Worm (Caenorhabditis elegans): Measurements from ENCODE around the gene F58F9.4.

F58F9.4 gene

DNA sequence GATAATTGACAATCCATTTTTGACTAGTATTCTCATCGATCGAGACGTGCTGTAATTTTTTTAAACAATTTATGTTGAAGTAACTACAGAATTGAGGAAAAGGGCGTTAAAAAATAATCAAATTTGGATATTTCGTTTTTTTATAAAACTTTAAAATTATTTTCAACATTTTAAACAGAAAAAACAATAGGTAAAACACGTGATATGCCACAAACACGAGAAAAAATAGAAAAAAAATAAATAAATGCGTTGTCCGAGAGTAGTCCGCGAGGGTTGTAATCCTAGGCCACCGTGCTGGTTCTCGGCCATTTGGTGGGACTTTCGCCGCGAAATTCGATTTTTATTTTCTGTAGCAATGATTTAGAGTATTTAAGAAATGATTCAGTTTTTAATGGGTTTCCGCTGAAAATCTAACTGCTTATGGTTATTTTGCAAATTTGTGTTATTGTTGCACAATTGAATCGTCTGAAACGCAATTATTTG, 24.5 kb upstream of the F58F9.4 start, which contains the start of gene C49A9.10 (continued):
- TF ChIP-seq fkh-4 (tag; optimal IDR thresholded peaks at IDR 0.05; ENCODE audit: borderline replicate concordance) (peak; percentile 98), dpl-1 (GFP tag; optimal IDR thresholded peaks at IDR 0.05) (peak; percentile 95 to 97 (median 97)), lin-39 (tag; optimal IDR thresholded peaks at IDR 0.05) (peak; percentile 80), swsn-7 (tag; optimal IDR thresholded peaks at IDR 0.05) (peak; percentile 92), hlh-4 (tag; optimal IDR thresholded peaks at IDR 0.05) (peak; percentile 88), lin-13 (GFP tag; optimal IDR thresholded peaks at IDR 0.05) (peak; percentile 63), lsy-2 (tag; optimal IDR thresholded peaks at IDR 0.05) (peak; percentile 88 to 90), mep-1 (tag; optimal IDR thresholded peaks at IDR 0.05) (peak; percentile 84), snpc-4 (tag; optimal IDR thresholded peaks at IDR 0.05) (peak; percentile 70), C34B4.2 (tag; optimal IDR thresholded peaks at IDR 0.05) (peak; percentile 61), lir-3 (tag; optimal IDR thresholded peaks at IDR 0.05; ENCODE audit: poor library complexity) (peak; percentile 99), isw-1 (GFP tag; IDR thresholded peaks at IDR 0.05) (peak; percentile 85)

ce11 chrIV:6209337-6209736, 21.5 kb upstream of the F58F9.4 start:
- TF ChIP-seq dsc-1 (tag; optimal IDR thresholded peaks at IDR 0.05) (no peak), aha-1 (tag; optimal IDR thresholded peaks at IDR 0.05) (no peak)

- no peak for TF ChIP-seq ceh-8 (GFP tag; optimal IDR thresholded peaks at IDR 0.05)
- peak; percentile 17 for TF ChIP-seq elt-2 (tag; optimal IDR thresholded peaks at IDR 0.05)
- TF ChIP-seq egl-27 (tag; optimal IDR thresholded peaks at IDR 0.05) = no peak
- no peak for TF ChIP-seq nhr-84 (tag; optimal IDR thresholded peaks at IDR 0.05)
- TF ChIP-seq ces-1 (GFP tag; optimal IDR thresholded peaks at IDR 0.05) = no peak
- peak in 1 of 2 experiments; percentile 21 for TF ChIP-seq lin-35 (GFP tag; optimal IDR thresholded peaks at IDR 0.05)
- TF ChIP-seq nhr-28 (tag; optimal IDR thresholded peaks at IDR 0.05) = no peak
- no peak for TF ChIP-seq swsn-7 (tag; optimal IDR thresholded peaks at IDR 0.05)
- no peak for TF ChIP-seq fkh-4 (tag; optimal IDR thresholded peaks at IDR 0.05; ENCODE audit: borderline replicate concordance)
- TF ChIP-seq ztf-4 (tag; optimal IDR thresholded peaks at IDR 0.05) = no peak
- no peak for TF ChIP-seq pax-3 (tag; optimal IDR thresholded peaks at IDR 0.05)
These were observed 20.2 kb upstream of the F58F9.4 start, which contains the start of the genes ugt-24 and C49A9.6 for ce11 chrIV:6210574-6210973. Gene ugt-24 (minus strand): TSS chrIV:6210720. Gene C49A9.6 (plus strand): TSS chrIV:6210936.

DNA sequence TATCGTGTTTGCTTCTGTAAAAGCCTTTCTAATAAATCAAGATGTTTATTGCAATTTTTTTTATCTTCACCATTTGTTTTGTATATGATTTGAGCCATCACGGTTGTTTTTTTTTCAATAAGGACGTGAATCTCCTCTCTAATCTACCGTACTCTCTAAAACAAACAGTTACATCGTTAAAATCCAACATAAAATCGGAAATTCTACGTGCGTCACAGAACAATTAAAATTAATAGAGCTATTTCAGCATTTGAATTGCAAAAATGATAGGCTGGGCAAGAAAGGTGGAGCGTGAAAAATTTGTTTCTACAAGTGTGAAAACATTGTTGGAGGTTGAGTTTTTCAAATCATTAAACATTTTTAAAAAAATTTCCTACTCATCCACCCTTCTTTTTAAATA, 17.4 kb upstream of the F58F9.4 start, which contains the start of gene C49A9.5:
C49A9.5 (plus strand) TSS at position 271 of the 400 bp plus-strand sequence.
- TF ChIP-seq unc-130 (tag; optimal IDR thresholded peaks at IDR 0.05) = no peak
- TF ChIP-seq unc-98 (GFP tag; IDR thresholded peaks at IDR 0.05) = no peak
- TF ChIP-seq nhr-84 (tag; optimal IDR thresholded peaks at IDR 0.05) = no peak
- no peak for TF ChIP-seq hlh-4 (tag; optimal IDR thresholded peaks at IDR 0.05)
- no peak for TF ChIP-seq efl-3 (GFP tag; optimal IDR thresholded peaks at IDR 0.05)

ce11 chrIV:6217066-6217465, 13.8 kb upstream of the F58F9.4 start, which contains the start of gene C49A9.9:
Gene C49A9.9 (plus strand): TSS chrIV:6217372.
- TF ChIP-seq nhr-77 (tag; optimal IDR thresholded peaks at IDR 0.05) = no peak
- no peak for TF ChIP-seq nhr-11 (tag; optimal IDR thresholded peaks at IDR 0.05)
- TF ChIP-seq ztf-4 (tag; optimal IDR thresholded peaks at IDR 0.05) = no peak
- no peak for TF ChIP-seq nhr-12 (tag; optimal IDR thresholded peaks at IDR 0.05)
- TF ChIP-seq nhr-71 (tag; optimal IDR thresholded peaks at IDR 0.05) = no peak
- TF ChIP-seq pax-3 (tag; optimal IDR thresholded peaks at IDR 0.05) = no peak
- no peak for TF ChIP-seq dpl-1 (GFP tag; optimal IDR thresholded peaks at IDR 0.05)
- TF ChIP-seq nhr-237 (tag; optimal IDR thresholded peaks at IDR 0.05) = no peak
- TF ChIP-seq sup-37 (GFP tag; optimal IDR thresholded peaks at IDR 0.05) = no peak
- TF ChIP-seq vab-15 (tag; optimal IDR thresholded peaks at IDR 0.05) = no peak
- TF ChIP-seq unc-62 (GFP tag; optimal IDR thresholded peaks at IDR 0.05) = no peak
- no peak for TF ChIP-seq lsy-2 (tag; optimal IDR thresholded peaks at IDR 0.05)
- TF ChIP-seq lir-3 (tag; optimal IDR thresholded peaks at IDR 0.05; ENCODE audit: poor library complexity) = no peak
- TF ChIP-seq mef-2 (tag; optimal IDR thresholded peaks at IDR 0.05) = no peak
- no peak for TF ChIP-seq efl-3 (GFP tag; optimal IDR thresholded peaks at IDR 0.05)
- no peak for TF ChIP-seq aha-1 (tag; optimal IDR thresholded peaks at IDR 0.05)
- no peak for TF ChIP-seq nhr-90 (tag; optimal IDR thresholded peaks at IDR 0.05; ENCODE audit: poor library complexity)
- no peak for TF ChIP-seq zag-1 (tag; optimal IDR thresholded peaks at IDR 0.05)
- TF ChIP-seq irx-1 (tag; optimal IDR thresholded peaks at IDR 0.05) = no peak

Data from whole organism, L1 larva.